Fruit fly (Drosophila melanogaster): ENCODE results near the gene CG43155.

DNA sequence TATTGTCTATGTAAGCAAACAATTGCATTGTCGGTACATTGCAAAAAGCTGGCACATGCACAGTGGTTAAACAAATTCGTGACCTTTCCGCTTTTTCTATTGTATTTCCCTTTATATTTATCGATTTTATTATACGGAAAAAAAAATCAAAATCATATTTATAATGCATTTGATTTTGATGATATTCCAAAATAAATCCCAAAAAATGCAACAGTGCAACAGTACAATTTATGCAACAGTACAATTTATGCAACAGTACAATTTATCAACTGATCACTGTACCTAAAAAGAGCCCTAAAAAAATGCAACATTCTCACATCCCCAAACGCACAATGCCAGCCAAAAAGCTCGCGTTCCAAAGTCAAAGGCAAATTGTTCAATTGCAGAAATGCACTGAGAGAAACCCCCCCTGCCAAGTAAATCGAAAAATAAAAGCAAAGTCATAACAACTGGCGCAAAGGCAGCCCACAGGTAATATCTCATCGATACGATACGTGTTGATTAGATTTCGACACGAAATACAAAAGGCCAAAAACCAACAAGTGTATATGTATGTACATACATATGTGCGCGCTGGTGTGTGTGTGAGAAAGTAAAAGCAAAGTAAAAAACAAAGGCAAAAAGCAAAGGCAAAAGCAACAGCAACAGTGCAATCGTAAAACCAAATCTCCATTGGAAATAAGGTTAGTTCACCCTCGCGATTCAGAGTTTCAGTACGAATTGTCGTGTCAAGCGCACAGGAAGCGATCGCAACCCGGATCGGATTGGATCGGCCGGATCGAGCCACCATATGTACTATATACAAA, 17.6 kb upstream of the CG43155 start, which contains the start of gene Sk1:
- TF ChIP-seq h (optimal IDR thresholded peaks at IDR 0.05) (no peak), psq (optimal IDR thresholded peaks at IDR 0.05) (no peak)
